Fruit fly (Drosophila melanogaster): ENCODE results near the gene RhoGAP19D.

The RhoGAP19D gene

dm6 chrX:20423747-20424165 lies 86.7 kb downstream of the RhoGAP19D start, which contains the start of the genes Pp4-19C and cactin:
TSS of gene Pp4-19C (minus strand) at chrX:20424002.
TSS of gene cactin (plus strand) at chrX:20424069.
- TF ChIP-seq CG8478 (optimal IDR thresholded peaks at IDR 0.05), result no peak
- no peak for TF ChIP-seq CTCF (optimal IDR thresholded peaks at IDR 0.05)

dm6 chrX:20423158-20423557 lies 87.3 kb downstream of the RhoGAP19D start:
- no peak for TF ChIP-seq CTCF (optimal IDR thresholded peaks at IDR 0.05)
- TF ChIP-seq CG8478 (optimal IDR thresholded peaks at IDR 0.05), result no peak
